Worm (Caenorhabditis elegans) whole organism, midembryonic: ENCODE data around the gene F59D12.5.

Source experiments
- flt-1 ChIP-seq: fragments of 200-800 bp; sonication (Bioruptor generic); IDR thresholded peaks from 2 replicates; pipeline ENCODE4 v1.3.6; 2022; ENCODE audit warnings: missing genetic modification characterization, missing compliant biosample characterization
- ztf-23 ChIP-seq: fragments of 200-800 bp; sonication (Bioruptor generic); IDR thresholded peaks from 2 replicates; pipeline ENCODE4 v1.3.6; 2022; ENCODE audit warnings: missing genetic modification reagents, missing genetic modification characterization, missing compliant biosample characterization

DNA sequence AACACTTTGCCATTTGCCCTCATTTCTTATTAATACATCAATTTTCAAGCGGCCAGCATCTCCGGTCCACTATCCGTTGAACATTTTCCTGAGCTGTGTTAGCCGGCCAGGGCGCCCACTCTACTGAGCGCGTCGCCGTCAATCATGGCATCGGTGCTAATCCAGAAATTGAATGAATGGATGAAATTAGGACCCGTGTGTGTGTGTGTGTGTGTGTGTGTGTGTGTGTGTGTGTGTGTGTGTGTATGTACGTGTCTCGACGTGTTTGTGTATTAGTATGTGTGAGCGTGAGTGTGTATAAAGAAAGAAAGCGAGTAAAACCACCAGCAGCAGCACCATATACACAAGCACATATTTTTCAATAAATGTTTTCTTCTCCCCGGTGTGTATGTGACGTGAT lies 6.0 kb upstream of the F59D12.5 start:
- TF ChIP-seq flt-1 (GFP tag; lab: Robert Waterston, UW), result no peak
- no peak for TF ChIP-seq ztf-23
